Worm (Caenorhabditis elegans) whole organism, L4 larva: ENCODE results near the gene W03F8.4.

Experiments
- F10B5.3 ChIP-seq: sonication (generic microtip); optimal IDR thresholded peaks from 2 replicates; lab custom pipeline; 2016; ENCODE audit warnings: mild to moderate bottlenecking, missing genetic modification characterization, missing compliant biosample characterization
- aly-2 ChIP-seq: sonication (generic microtip); optimal IDR thresholded peaks from 2 replicates; lab custom pipeline; 2018; ENCODE audit warnings: missing biosample characterization, missing genetic modification characterization
- ama-1 ChIP-seq: fragments of 150-350 bp; optimal IDR thresholded peaks from 2 replicates; lab custom pipeline; 2014; ENCODE audit warnings: inconsistent platforms, mixed read lengths
- daf-12 ChIP-seq: fragments of 150-350 bp; optimal IDR thresholded peaks from 2 replicates; lab custom pipeline; 2014; ENCODE audit warnings: missing biosample characterization, missing genetic modification reagents, missing genetic modification characterization
- dmd-9 ChIP-seq: fragments of 200-800 bp; sonication (Bioruptor generic); IDR thresholded peaks from 2 replicates; pipeline ENCODE4 v1.3.6; 2022; ENCODE audit warnings: missing genetic modification reagents, missing genetic modification characterization, missing compliant biosample characterization
- fkh-10 ChIP-seq: fragments of 150-350 bp; optimal IDR thresholded peaks from 2 replicates; lab custom pipeline; 2014; ENCODE audit warnings: missing biosample characterization, missing genetic modification reagents, missing genetic modification characterization
- lin-39 ChIP-seq: fragments of 150-350 bp; optimal IDR thresholded peaks from 2 replicates; lab custom pipeline; 2014; ENCODE audit warnings: missing biosample characterization, missing genetic modification reagents, missing genetic modification characterization
- mdl-1 ChIP-seq, 2 experiments: fragments of 150-350 bp in 1 of 2; sonication (generic microtip) in 1 of 2; optimal IDR thresholded peaks; 2 replicates each; lab custom pipeline; 2014 to 2017; ENCODE audit warnings: missing biosample characterization in 2 of 2, missing genetic modification characterization in 2 of 2
- nhr-6 ChIP-seq: fragments of 150-350 bp; optimal IDR thresholded peaks from 2 replicates; lab custom pipeline; 2014; ENCODE audit warnings: missing biosample characterization, missing genetic modification characterization
- nhr-77 ChIP-seq: fragments of 150-350 bp; optimal IDR thresholded peaks from 2 replicates; lab custom pipeline; 2014; ENCODE audit warnings: missing biosample characterization, missing genetic modification characterization
- snpc-4 ChIP-seq: fragments of 150-350 bp; optimal IDR thresholded peaks from 2 replicates; lab custom pipeline; 2014; ENCODE audit warnings: missing biosample characterization, missing genetic modification characterization
- spr-3 ChIP-seq: fragments of 200-800 bp; sonication (Bioruptor generic); optimal IDR thresholded peaks from 2 replicates; lab custom pipeline; 2018; ENCODE audit warnings: mild to moderate bottlenecking, missing genetic modification characterization, missing compliant biosample characterization
- unc-130 ChIP-seq: sonication (generic microtip); optimal IDR thresholded peaks from 2 replicates; lab custom pipeline; 2016; ENCODE audit warnings: missing genetic modification reagents, missing genetic modification characterization, missing compliant biosample characterization
- unc-62 ChIP-seq, 3 experiments: fragments of 150-350 bp in 1 of 3; sonication (generic microtip); optimal IDR thresholded peaks in 2 of 3; peaks in 1 of 3; 1 replicate in 1 of 3; 2 replicates in 2 of 3; lab custom pipeline; 2014 to 2017; ENCODE audit warnings: missing biosample characterization in 3 of 3, missing genetic modification characterization in 3 of 3, missing genetic modification reagents in 3 of 3, missing genotype in 1 of 3

ce11 chrIV:5173032-5173431 is 10.9 kb upstream of the W03F8.4 start, which contains the start of gene lam-1:
- TF ChIP-seq nhr-6 = no peak
- TF ChIP-seq nhr-77 = no peak
- no peak for TF ChIP-seq dmd-9 (GFP tag; lab: Robert Waterston, UW)
- no peak for TF ChIP-seq fkh-10 (GFP tag; lab: Kevin White, UChicago)
- TF ChIP-seq aly-2 (tag; lab: Kevin White, UChicago) = no peak
- TF ChIP-seq unc-130 (GFP tag; lab: Kevin White, UChicago) = no peak
- TF ChIP-seq lin-39 (tag; lab: Kevin White, UChicago) = no peak
- no peak for TF ChIP-seq unc-62 (GFP tag; optimal IDR thresholded peaks at IDR 0.05 in 1 of 2; lab: Kevin White, UChicago)
- no peak for TF ChIP-seq unc-62 (tag; optimal IDR thresholded peaks at IDR 0.05; lab: Kevin White, UChicago)
- TF ChIP-seq F10B5.3 = no peak
- no peak for TF ChIP-seq mdl-1 (tag; optimal IDR thresholded peaks at IDR 0.05; lab: Kevin White, UChicago)
- no peak for TF ChIP-seq spr-3
- TF ChIP-seq ama-1 (lab: Kevin White, UChicago) = no peak
- TF ChIP-seq snpc-4 (tag; lab: Kevin White, UChicago) = no peak
- TF ChIP-seq daf-12 = no peak
